Worm (Caenorhabditis elegans): Measurements from ENCODE around the gene R10E8.1.

DNA sequence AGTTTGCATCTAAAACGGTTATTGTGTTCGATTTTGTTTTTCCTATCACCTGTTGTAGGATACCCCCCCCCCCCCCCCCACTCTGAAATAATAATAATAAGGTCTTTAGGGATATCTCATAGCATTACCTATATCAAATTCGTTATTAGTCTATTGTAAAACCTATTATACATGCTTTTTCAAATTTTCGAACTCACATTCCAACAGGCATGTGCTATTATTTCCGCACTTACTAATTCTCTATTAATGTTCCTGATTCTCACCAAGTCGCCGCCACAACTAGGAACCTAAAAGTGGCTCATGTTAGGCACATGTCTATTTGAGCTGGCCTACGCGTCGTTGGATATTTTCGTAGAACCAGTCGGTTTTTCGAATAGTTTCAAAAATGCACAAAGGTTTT is 18.2 kb upstream of the R10E8.1 start, which contains the start of gene Y37H2C.4:
- TF ChIP-seq him-1 (tag; optimal IDR thresholded peaks at IDR 0.05) (no peak), dao-5 (tag; optimal IDR thresholded peaks at IDR 0.05) (no peak), W03F9.2 (tag; optimal IDR thresholded peaks at IDR 0.05) (no peak)

Data from whole organism, L4/young adult.